Worm (Caenorhabditis elegans): ENCODE results near the gene ptl-1.

ptl-1 gene

DNA sequence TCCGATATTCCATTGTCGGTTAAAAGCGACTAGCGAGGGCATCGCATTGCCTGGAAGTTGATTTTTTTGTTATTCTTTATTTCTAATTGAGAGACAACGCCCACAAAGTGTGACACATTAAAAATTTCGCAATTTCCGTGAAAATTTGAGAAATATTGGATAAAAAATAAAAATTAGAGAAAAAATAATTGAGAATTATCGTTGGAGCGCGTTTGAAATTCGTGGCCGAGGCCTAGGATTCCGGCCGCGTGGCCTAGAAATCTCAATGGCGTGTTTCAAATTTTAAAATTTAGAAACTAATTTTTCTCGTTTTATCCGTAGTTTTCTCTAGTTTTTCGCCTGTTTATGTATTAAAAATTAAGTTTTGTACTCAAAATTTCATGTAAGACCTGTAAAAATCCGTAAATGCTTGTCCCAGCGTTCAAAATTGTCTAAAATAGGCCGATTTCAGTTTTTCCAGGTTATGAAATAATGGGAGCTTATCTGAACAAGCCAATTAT, 18.3 kb downstream of the ptl-1 start, which contains the start of the genes dagl-2 and ppm-1.G:
Gene dagl-2 (minus strand): TSS at position 52 of the 500 bp plus-strand sequence.
Gene ppm-1.G (plus strand): TSS at position 450 of the 500 bp plus-strand sequence.
- TF ChIP-seq grh-1 (GFP tag; IDR thresholded peaks at IDR 0.05) (no peak), ces-1 (GFP tag; optimal IDR thresholded peaks at IDR 0.05) (no peak), nhr-76 (tag; optimal IDR thresholded peaks at IDR 0.05) (no peak), zag-1 (tag; optimal IDR thresholded peaks at IDR 0.05) (no peak), Y116A8C.19 (tag; optimal IDR thresholded peaks at IDR 0.05; ENCODE audit: borderline replicate concordance) (peak; percentile 5), irx-1 (tag; optimal IDR thresholded peaks at IDR 0.05) (peak; percentile 86), egl-13 (tag; optimal IDR thresholded peaks at IDR 0.05) (peak; percentile 74), unc-98 (GFP tag; IDR thresholded peaks at IDR 0.05) (peak; percentile 73), nhr-84 (tag; optimal IDR thresholded peaks at IDR 0.05) (no peak), isw-1 (GFP tag; IDR thresholded peaks at IDR 0.05) (peak; percentile 72), pag-3 (tag; optimal IDR thresholded peaks at IDR 0.05; ENCODE audit: borderline replicate concordance, insufficient read depth) (no peak), snpc-4 (tag; optimal IDR thresholded peaks at IDR 0.05) (peak; percentile 51), ceh-88 (GFP tag; IDR thresholded peaks at IDR 0.05) (no peak), unc-30 (tag; optimal IDR thresholded peaks at IDR 0.05) (no peak), unc-130 (tag; optimal IDR thresholded peaks at IDR 0.05) (peak; percentile 68), mep-1 (tag; optimal IDR thresholded peaks at IDR 0.05) (peak; percentile 86), fkh-10 (GFP tag; optimal IDR thresholded peaks at IDR 0.05) (peak; percentile 19), zip-4 (GFP tag; optimal IDR thresholded peaks at IDR 0.05) (peak; percentile 90), xbp-1 (tag; optimal IDR thresholded peaks at IDR 0.05) (peak; percentile 74), unc-62 (GFP tag; optimal IDR thresholded peaks at IDR 0.05) (no peak), nhr-237 (tag; optimal IDR thresholded peaks at IDR 0.05) (no peak), nhr-71 (tag; optimal IDR thresholded peaks at IDR 0.05) (peak; percentile 90), nhr-28 (tag; optimal IDR thresholded peaks at IDR 0.05) (no peak), nhr-47 (tag; optimal IDR thresholded peaks at IDR 0.05) (peak; percentile 88), ztf-11 (tag; optimal IDR thresholded peaks at IDR 0.05) (peak in 1 of 2 experiments; percentile 82), ceh-63 (GFP tag; optimal IDR thresholded peaks at IDR 0.05) (no peak), alr-1 (tag; optimal IDR thresholded peaks at IDR 0.05; ENCODE audit: borderline replicate concordance) (no peak), hlh-4 (tag; optimal IDR thresholded peaks at IDR 0.05) (no peak), pax-3 (tag; optimal IDR thresholded peaks at IDR 0.05) (peak; percentile 81), mab-9 (GFP tag; IDR thresholded peaks at IDR 0.05) (no peak), lir-3 (tag; optimal IDR thresholded peaks at IDR 0.05; ENCODE audit: poor library complexity) (peak; percentile 90), mef-2 (tag; optimal IDR thresholded peaks at IDR 0.05) (no peak), nhr-77 (tag; optimal IDR thresholded peaks at IDR 0.05) (peak; percentile 42), tlp-1 (tag; optimal IDR thresholded peaks at IDR 0.05) (no peak), fos-1 (tag; optimal IDR thresholded peaks at IDR 0.05) (no peak), lin-15B (tag; optimal IDR thresholded peaks at IDR 0.05) (peak; percentile 93), nhr-90 (tag; optimal IDR thresholded peaks at IDR 0.05; ENCODE audit: poor library complexity) (peak; percentile 86), dpl-1 (GFP tag; optimal IDR thresholded peaks at IDR 0.05) (peak; percentile 68 to 82 (median 70)), hlh-17 (GFP tag; optimal IDR thresholded peaks at IDR 0.05; ENCODE audit: borderline replicate concordance) (no peak), ceh-90 (tag; optimal IDR thresholded peaks at IDR 0.05) (peak; percentile 91), mdl-1 (tag; optimal IDR thresholded peaks at IDR 0.05) (peak in 1 of 2 experiments; percentile 22), lin-14 (GFP tag; optimal IDR thresholded peaks at IDR 0.05) (peak; percentile 89), fkh-4 (tag; optimal IDR thresholded peaks at IDR 0.05; ENCODE audit: borderline replicate concordance) (peak; percentile 75), C16A3.4 (tag; optimal IDR thresholded peaks at IDR 0.05) (peak; percentile 73), aha-1 (tag; optimal IDR thresholded peaks at IDR 0.05) (no peak), blmp-1 (tag; optimal IDR thresholded peaks at IDR 0.05) (peak; percentile 66), unc-86 (tag; optimal IDR thresholded peaks at IDR 0.05) (peak; percentile 61), rnt-1 (tag; optimal IDR thresholded peaks at IDR 0.05) (peak; percentile 93), jun-1 (tag; optimal IDR thresholded peaks at IDR 0.05) (peak; percentile 52), F16B12.6 (tag; optimal IDR thresholded peaks at IDR 0.05) (peak; percentile 12), nhr-85 (tag) (peak; percentile 92), efl-3 (GFP tag; optimal IDR thresholded peaks at IDR 0.05) (no peak)

All from whole organism, L1 larva.